Worm (Caenorhabditis elegans) whole organism, L4 larva: ENCODE results near the gene kin-26.

Experiments used
- F10B5.3 ChIP-seq: sonication (generic microtip); optimal IDR thresholded peaks from 2 replicates; lab custom pipeline; 2016; ENCODE audit warnings: mild to moderate bottlenecking, missing genetic modification characterization, missing compliant biosample characterization
- F26F4.8 ChIP-seq: fragments of 200-800 bp; sonication (Bioruptor generic); conservative IDR thresholded peaks from 2 replicates; pipeline ENCODE4 v1.3.6; 2022; ENCODE audit warnings: missing genetic modification characterization, missing compliant biosample characterization
- R02D3.7 ChIP-seq: fragments of 150-350 bp; sonication (generic microtip); optimal IDR thresholded peaks from 3 replicates; lab custom pipeline; 2014; ENCODE audit warnings: missing biosample characterization, missing genetic modification characterization
- T20F7.1 ChIP-seq: fragments of 200-800 bp; sonication (Bioruptor generic); optimal IDR thresholded peaks from 2 replicates; lab custom pipeline; 2018; ENCODE audit warnings: mild to moderate bottlenecking, missing genetic modification characterization, missing compliant biosample characterization
- T26A8.4 ChIP-seq: fragments of 200-800 bp; sonication (Bioruptor generic); IDR thresholded peaks from 2 replicates; pipeline ENCODE4 v1.3.6; 2022; ENCODE audit warnings: missing genetic modification characterization, missing compliant biosample characterization
- Y105C5A.15 ChIP-seq: fragments of 200-800 bp; sonication (Bioruptor generic); IDR thresholded peaks from 2 replicates; pipeline ENCODE4 v1.3.6; 2022; ENCODE audit warnings: missing genetic modification characterization, missing compliant biosample characterization
- Y75B8A.6 ChIP-seq: fragments of 200-800 bp; sonication (Bioruptor generic); IDR thresholded peaks from 2 replicates; pipeline ENCODE4 v1.3.6; 2022; ENCODE audit warnings: missing genetic modification reagents, missing genetic modification characterization, missing compliant biosample characterization
- ZK546.5 ChIP-seq, 2 experiments: sonication (generic microtip); optimal IDR thresholded peaks; 2 replicates each; lab custom pipeline; 2017; ENCODE audit warnings: missing biosample characterization in 2 of 2, missing genetic modification characterization in 2 of 2
- aha-1 ChIP-seq: fragments of 150-350 bp; peaks from one replicate; lab custom pipeline; 2014; ENCODE audit warnings: missing biosample characterization, missing genetic modification characterization
- ceh-62 ChIP-seq: sonication (generic microtip); optimal IDR thresholded peaks from 2 replicates; lab custom pipeline; 2017; ENCODE audit warnings: missing biosample characterization, missing genetic modification characterization
- ces-1 ChIP-seq: fragments of 150-350 bp; sonication (generic microtip); optimal IDR thresholded peaks from 4 replicates; lab custom pipeline; 2014; ENCODE audit warnings: missing biosample characterization, missing genetic modification reagents, missing genetic modification characterization
- cey-2 ChIP-seq: sonication (generic microtip); optimal IDR thresholded peaks from 3 replicates; lab custom pipeline; 2017; ENCODE audit warnings: missing genetic modification characterization, mild to moderate bottlenecking, missing compliant biosample characterization, antibody characterized with exemption, borderline replicate concordance; ENCODE audit not compliant: insufficient read depth
- daf-16 ChIP-seq, 3 experiments: sonication (generic microtip); optimal IDR thresholded peaks; 2 replicates each; lab custom pipeline; 2016 to 2017; ENCODE audit warnings: missing genetic modification characterization in 3 of 3, missing genetic modification reagents in 3 of 3, mild to moderate bottlenecking in 2 of 3, missing compliant biosample characterization in 2 of 3, missing biosample characterization in 1 of 3, moderate library complexity in 1 of 3
- daf-8 ChIP-seq: fragments of 200-800 bp; sonication (Bioruptor generic); IDR thresholded peaks from 2 replicates; pipeline ENCODE4 v1.3.6; 2022; ENCODE audit warnings: missing genetic modification characterization, missing compliant biosample characterization
- dmd-6 ChIP-seq: fragments of 200-800 bp; sonication (Bioruptor generic); IDR thresholded peaks from 2 replicates; pipeline ENCODE4 v1.3.6; 2022; ENCODE audit warnings: missing genetic modification reagents, missing genetic modification characterization, missing compliant biosample characterization
- dmd-8 ChIP-seq: fragments of 200-800 bp; sonication (Bioruptor generic); IDR thresholded peaks from 2 replicates; pipeline ENCODE4 v1.3.6; 2022; ENCODE audit warnings: missing genetic modification characterization, missing compliant biosample characterization
- dpl-1 ChIP-seq: fragments of 150-350 bp; optimal IDR thresholded peaks from 2 replicates; lab custom pipeline; 2014; ENCODE audit warnings: missing biosample characterization, missing genetic modification reagents, missing genetic modification characterization
- dve-1 ChIP-seq: sonication (generic microtip); optimal IDR thresholded peaks from 2 replicates; lab custom pipeline; 2017; ENCODE audit warnings: antibody characterized with exemption, mild to moderate bottlenecking, missing genetic modification characterization, missing compliant biosample characterization; ENCODE audit not compliant: insufficient read depth
- fkh-10 ChIP-seq: fragments of 150-350 bp; optimal IDR thresholded peaks from 2 replicates; lab custom pipeline; 2014; ENCODE audit warnings: missing biosample characterization, missing genetic modification reagents, missing genetic modification characterization
- fos-1 ChIP-seq: fragments of 150-350 bp; optimal IDR thresholded peaks from 2 replicates; lab custom pipeline; 2014; ENCODE audit warnings: missing biosample characterization, missing genetic modification characterization
- hlh-30 ChIP-seq: sonication (generic microtip); optimal IDR thresholded peaks from 2 replicates; lab custom pipeline; 2017; ENCODE audit warnings: antibody characterized with exemption, mild to moderate bottlenecking, missing genetic modification characterization, missing compliant biosample characterization; ENCODE audit not compliant: insufficient read depth
- lin-1 ChIP-seq: fragments of 200-800 bp; sonication (Bioruptor generic); IDR thresholded peaks from 2 replicates; pipeline ENCODE4 v1.3.6; 2022; ENCODE audit warnings: missing genetic modification reagents, missing genetic modification characterization, missing compliant biosample characterization
- lin-15B ChIP-seq: fragments of 150-350 bp; sonication (generic microtip); optimal IDR thresholded peaks from 3 replicates; lab custom pipeline; 2014; ENCODE audit warnings: missing biosample characterization, missing genetic modification characterization
- lin-38 ChIP-seq: fragments of 200-800 bp; sonication (Bioruptor generic); IDR thresholded peaks from 2 replicates; pipeline ENCODE4 v1.3.6; 2022; ENCODE audit warnings: missing genetic modification reagents, missing genetic modification characterization, missing compliant biosample characterization
- lin-39 ChIP-seq: fragments of 150-350 bp; optimal IDR thresholded peaks from 2 replicates; lab custom pipeline; 2014; ENCODE audit warnings: missing biosample characterization, missing genetic modification reagents, missing genetic modification characterization
- lir-3 ChIP-seq: sonication (generic microtip); optimal IDR thresholded peaks from 2 replicates; lab custom pipeline; 2016; ENCODE audit warnings: mild to moderate bottlenecking, missing genetic modification characterization, missing compliant biosample characterization
- mdl-1 ChIP-seq, 2 experiments: fragments of 150-350 bp in 1 of 2; sonication (generic microtip) in 1 of 2; optimal IDR thresholded peaks; 2 replicates each; lab custom pipeline; 2014 to 2017; ENCODE audit warnings: missing biosample characterization in 2 of 2, missing genetic modification characterization in 2 of 2
- mep-1 ChIP-seq: fragments of 150-350 bp; sonication (generic microtip); optimal IDR thresholded peaks from 3 replicates; lab custom pipeline; 2014; ENCODE audit warnings: missing biosample characterization, missing genetic modification characterization
- mxl-2 ChIP-seq: fragments of 200-800 bp; sonication (Bioruptor generic); conservative IDR thresholded peaks from 2 replicates; pipeline ENCODE4 v1.3.6; 2022; ENCODE audit warnings: missing genetic modification reagents, missing genetic modification characterization, missing compliant biosample characterization
- nhr-237 ChIP-seq: sonication (generic microtip); optimal IDR thresholded peaks from 2 replicates; lab custom pipeline; 2017; ENCODE audit warnings: missing biosample characterization, missing genetic modification characterization
- nhr-25 ChIP-seq: sonication (generic microtip); optimal IDR thresholded peaks from 2 replicates; lab custom pipeline; 2017; ENCODE audit warnings: missing genetic modification characterization, mild to moderate bottlenecking, missing compliant biosample characterization, antibody characterized with exemption, moderate library complexity, borderline replicate concordance; ENCODE audit not compliant: insufficient read depth
- nhr-28 ChIP-seq: fragments of 150-350 bp; optimal IDR thresholded peaks from 2 replicates; lab custom pipeline; 2014; ENCODE audit warnings: missing biosample characterization, missing genetic modification characterization
- nhr-41 ChIP-seq: fragments of 200-800 bp; sonication (Bioruptor generic); IDR thresholded peaks from 2 replicates; pipeline ENCODE4 v1.3.6; 2022; ENCODE audit warnings: missing genetic modification reagents, missing genetic modification characterization, missing compliant biosample characterization
- nhr-48 ChIP-seq: sonication (generic microtip); optimal IDR thresholded peaks from 2 replicates; lab custom pipeline; 2016; ENCODE audit warnings: mild to moderate bottlenecking, missing genetic modification characterization, missing compliant biosample characterization
- nhr-6 ChIP-seq: fragments of 150-350 bp; optimal IDR thresholded peaks from 2 replicates; lab custom pipeline; 2014; ENCODE audit warnings: missing biosample characterization, missing genetic modification characterization
- nhr-76 ChIP-seq: fragments of 150-350 bp; optimal IDR thresholded peaks from 2 replicates; lab custom pipeline; 2014; ENCODE audit warnings: missing biosample characterization, missing genetic modification characterization
- nhr-77 ChIP-seq: fragments of 150-350 bp; optimal IDR thresholded peaks from 2 replicates; lab custom pipeline; 2014; ENCODE audit warnings: missing biosample characterization, missing genetic modification characterization
- pqm-1 ChIP-seq: sonication (generic microtip); optimal IDR thresholded peaks from 2 replicates; lab custom pipeline; 2017; ENCODE audit warnings: missing biosample characterization, missing genetic modification characterization
- rbr-2 ChIP-seq: sonication (generic microtip); optimal IDR thresholded peaks from 2 replicates; lab custom pipeline; 2016; ENCODE audit warnings: missing genotype, missing genetic modification characterization, missing compliant biosample characterization
- set-16 ChIP-seq: fragments of 200-800 bp; sonication (Bioruptor generic); IDR thresholded peaks from 2 replicates; pipeline ENCODE4 v1.3.6; 2022; ENCODE audit warnings: missing genetic modification reagents, missing genetic modification characterization, missing compliant biosample characterization
- snpc-4 ChIP-seq: fragments of 150-350 bp; optimal IDR thresholded peaks from 2 replicates; lab custom pipeline; 2014; ENCODE audit warnings: missing biosample characterization, missing genetic modification characterization
- spr-1 ChIP-seq: sonication (generic microtip); optimal IDR thresholded peaks from 2 replicates; lab custom pipeline; 2016; ENCODE audit warnings: mild to moderate bottlenecking, missing genetic modification characterization, missing compliant biosample characterization
- tra-1 ChIP-seq: fragments of 200-800 bp; sonication (Bioruptor generic); IDR thresholded peaks from 2 replicates; pipeline ENCODE4 v1.3.6; 2022; ENCODE audit warnings: missing genetic modification reagents, missing genetic modification characterization, missing compliant biosample characterization
- unc-62 ChIP-seq, 3 experiments: fragments of 150-350 bp in 1 of 3; sonication (generic microtip); optimal IDR thresholded peaks in 2 of 3; peaks in 1 of 3; 1 replicate in 1 of 3; 2 replicates in 2 of 3; lab custom pipeline; 2014 to 2017; ENCODE audit warnings: missing biosample characterization in 3 of 3, missing genetic modification characterization in 3 of 3, missing genetic modification reagents in 3 of 3, missing genotype in 1 of 3
- zfp-2 ChIP-seq: sonication (generic microtip); optimal IDR thresholded peaks from 2 replicates; lab custom pipeline; 2016; ENCODE audit warnings: mild to moderate bottlenecking, missing genetic modification characterization, missing compliant biosample characterization
- zip-11 ChIP-seq: fragments of 200-800 bp; sonication (Bioruptor generic); IDR thresholded peaks from 2 replicates; pipeline ENCODE4 v1.3.6; 2022; ENCODE audit warnings: missing genetic modification characterization, missing compliant biosample characterization
- ztf-11 ChIP-seq: fragments of 150-350 bp; optimal IDR thresholded peaks from 2 replicates; lab custom pipeline; 2014; ENCODE audit warnings: missing biosample characterization, missing genetic modification characterization
- ztf-7 ChIP-seq: fragments of 150-350 bp; optimal IDR thresholded peaks from 2 replicates; lab custom pipeline; 2014; ENCODE audit warnings: missing biosample characterization, missing genetic modification characterization

The kin-26 gene

ce11 chrIV:7845585-7845984 lies 32.1 kb downstream of the kin-26 start (continued):
- no peak for TF ChIP-seq Y105C5A.15 (GFP tag; lab: Robert Waterston, UW)
- TF ChIP-seq fkh-10 (GFP tag; lab: Kevin White, UChicago) = peak; percentile 59
- TF ChIP-seq ZK546.5 (tag; optimal IDR thresholded peaks at IDR 0.05; lab: Kevin White, UChicago) = no peak
- peak; percentile 49 for TF ChIP-seq lin-38
- TF ChIP-seq spr-1 = peak; percentile 54
- no peak for TF ChIP-seq zip-11 (GFP tag; lab: Robert Waterston, UW)
- TF ChIP-seq F10B5.3 (tag; lab: Kevin White, UChicago) = peak; percentile 46
- TF ChIP-seq nhr-25 = peak; percentile 73
- TF ChIP-seq nhr-41 (GFP tag; lab: Robert Waterston, UW) = no peak
- TF ChIP-seq R02D3.7 = no peak
- peak; percentile 58 for TF ChIP-seq nhr-28 (tag; lab: Kevin White, UChicago)
- TF ChIP-seq nhr-77 (tag; lab: Kevin White, UChicago) = peak; percentile 37
- TF ChIP-seq lir-3 (tag; lab: Kevin White, UChicago) = no peak
- TF ChIP-seq set-16 = peak; percentile 82
- TF ChIP-seq dve-1 (tag; lab: Kevin White, UChicago) = peak; percentile 77
- peak; percentile 56 to 86 for TF ChIP-seq mdl-1 (tag; optimal IDR thresholded peaks at IDR 0.05; lab: Kevin White, UChicago)
- TF ChIP-seq F26F4.8 (GFP tag; lab: Robert Waterston, UW) = no peak
- TF ChIP-seq cey-2 (tag; lab: Kevin White, UChicago) = no peak
- TF ChIP-seq Y75B8A.6 (GFP tag; lab: Robert Waterston, UW) = no peak
- no peak for TF ChIP-seq ces-1 (GFP tag; lab: Kevin White, UChicago)
- TF ChIP-seq lin-39 (tag; lab: Kevin White, UChicago) = no peak
- TF ChIP-seq lin-15B (tag; lab: Kevin White, UChicago) = no peak
- TF ChIP-seq mxl-2 (GFP tag; lab: Robert Waterston, UW) = no peak
- peak; percentile 91 for TF ChIP-seq rbr-2 (tag; lab: Kevin White, UChicago)
- TF ChIP-seq T26A8.4 = peak; percentile 41
- peak; percentile 44; the same call in 1 of the 2 replicates for TF ChIP-seq tra-1
- no peak for TF ChIP-seq nhr-76 (tag; lab: Kevin White, UChicago)
- TF ChIP-seq ztf-7 (tag; lab: Kevin White, UChicago) = peak; percentile 31
- TF ChIP-seq unc-62 (GFP tag; optimal IDR thresholded peaks at IDR 0.05 in 1 of 2; lab: Kevin White, UChicago) = peak in 1 of 2 experiments; percentile 72
- TF ChIP-seq unc-62 (tag; optimal IDR thresholded peaks at IDR 0.05; lab: Kevin White, UChicago) = no peak
- no peak for TF ChIP-seq ztf-11 (tag; lab: Kevin White, UChicago)
- TF ChIP-seq, all 104 proteins: peak for 49

ce11 chrIV:7844333-7844973 lies 33.2 kb downstream of the kin-26 start:
- TF ChIP-seq nhr-77 (tag; lab: Kevin White, UChicago) (peak; percentile 56), snpc-4 (no peak), T20F7.1 (GFP tag; lab: Kevin White, UChicago) (peak; percentile 10), daf-8 (GFP tag; lab: Robert Waterston, UW) (no peak), mep-1 (peak; percentile 39), hlh-30 (tag; lab: Kevin White, UChicago) (peak; percentile 77), daf-16 (GFP tag; optimal IDR thresholded peaks at IDR 0.05; lab: Kevin White, UChicago) (peak in 1 of 2 experiments; percentile 4), daf-16 (tag; optimal IDR thresholded peaks at IDR 0.05; lab: Kevin White, UChicago) (peak; percentile 94), dpl-1 (GFP tag; lab: Kevin White, UChicago) (no peak), nhr-48 (tag; lab: Kevin White, UChicago) (peak; percentile 19), Y105C5A.15 (GFP tag; lab: Robert Waterston, UW) (no peak), nhr-25 (no peak), ces-1 (GFP tag; lab: Kevin White, UChicago) (no peak), dmd-6 (GFP tag; lab: Robert Waterston, UW) (peak; percentile 87), nhr-41 (GFP tag; lab: Robert Waterston, UW) (0 out of 2 replicates have a peak, but pooled peaks have one; percentile 15), lin-1 (GFP tag; lab: Robert Waterston, UW) (0 out of 2 replicates have a peak, but pooled peaks have one; percentile 44), pqm-1 (tag; lab: Kevin White, UChicago) (peak; percentile 69), aha-1 (tag; lab: Kevin White, UChicago) (no peak), nhr-237 (tag; lab: Kevin White, UChicago) (no peak), mdl-1 (tag; optimal IDR thresholded peaks at IDR 0.05; lab: Kevin White, UChicago) (peak in 1 of 2 experiments; percentile 38), nhr-6 (tag; lab: Kevin White, UChicago) (no peak), zfp-2 (tag; lab: Kevin White, UChicago) (no peak), dmd-8 (GFP tag; lab: Robert Waterston, UW) (no peak), fos-1 (tag; lab: Kevin White, UChicago) (no peak), lin-15B (tag; lab: Kevin White, UChicago) (no peak), ceh-62 (tag; lab: Kevin White, UChicago) (no peak)
